Fruit fly (Drosophila melanogaster): ENCODE measurements around the gene CG14937.

The CG14937 gene

DNA sequence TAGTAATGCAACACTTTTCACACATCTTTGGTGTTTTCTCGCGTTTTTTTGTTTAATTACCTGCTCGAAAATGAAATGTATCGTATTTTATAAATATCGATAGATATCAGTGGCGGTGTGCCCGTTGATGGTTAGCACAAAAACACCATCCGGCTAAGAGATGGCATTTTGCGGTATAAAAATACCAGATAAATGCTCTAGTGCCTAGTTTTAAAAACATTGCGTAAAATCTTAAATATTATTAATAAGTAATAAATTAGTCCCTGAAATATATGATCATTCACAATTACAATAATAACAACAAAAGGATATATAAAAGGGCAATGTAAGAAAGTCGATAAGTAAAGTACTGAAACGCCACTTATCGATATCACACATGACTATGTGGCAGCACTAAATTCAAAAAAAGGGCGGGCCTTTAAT, 19.8 kb upstream of the CG14937 start, which contains the start of gene CycY (continued):
- TF ChIP-seq CG7987 (GFP tag; optimal IDR thresholded peaks at IDR 0.05) (no peak), Hmr (GFP tag; optimal IDR thresholded peaks at IDR 0.05) (peak; percentile 62), sens (GFP tag) (peak; percentile 80), CG9215 (GFP tag; IDR thresholded peaks at IDR 0.05) (no peak), amos (GFP tag; IDR thresholded peaks at IDR 0.05; ENCODE audit: partially characterized antibody) (peak; percentile 68), unpg (GFP tag; optimal IDR thresholded peaks at IDR 0.05) (peak; percentile 8), luna (GFP tag; optimal IDR thresholded peaks at IDR 0.05) (no peak), gce (GFP tag; IDR thresholded peaks at IDR 0.05) (no peak), fd102C (GFP tag; optimal IDR thresholded peaks at IDR 0.05) (no peak), bowl (GFP tag; IDR thresholded peaks at IDR 0.05) (no peak), sisA (GFP tag; IDR thresholded peaks at IDR 0.05) (no peak), grau (tag; optimal IDR thresholded peaks at IDR 0.05) (peak; percentile 24), hkb (optimal IDR thresholded peaks at IDR 0.05) (no peak), hkb (GFP tag; IDR thresholded peaks at IDR 0.05) (no peak), CG42726 (GFP tag; IDR thresholded peaks at IDR 0.05; ENCODE audit: partially characterized antibody) (no peak), CG3065 (GFP tag; optimal IDR thresholded peaks at IDR 0.05) (no peak), bcd (GFP tag; optimal IDR thresholded peaks at IDR 0.05) (no peak), dysf (GFP tag; IDR thresholded peaks at IDR 0.05) (no peak), CG1647 (GFP tag; optimal IDR thresholded peaks at IDR 0.05) (no peak), CG1529 (GFP tag; optimal IDR thresholded peaks at IDR 0.05) (no peak), CG3995 (GFP tag; optimal IDR thresholded peaks at IDR 0.05) (no peak), CG17912 (GFP tag; optimal IDR thresholded peaks at IDR 0.05) (no peak), Sox102F (GFP tag; optimal IDR thresholded peaks at IDR 0.05) (peak; percentile 26), ken (GFP tag; IDR thresholded peaks at IDR 0.05) (no peak), ems (GFP tag; optimal IDR thresholded peaks at IDR 0.05) (no peak), lmd (GFP tag; IDR thresholded peaks at IDR 0.05) (no peak), CG34224 (GFP tag; IDR thresholded peaks at IDR 0.05; ENCODE audit: partially characterized antibody) (peak; percentile 74; the same call in 2 of the 3 replicates), CG12769 (tag; optimal IDR thresholded peaks at IDR 0.05) (no peak), CG32772 (GFP tag; IDR thresholded peaks at IDR 0.05) (no peak), tna (GFP tag; IDR thresholded peaks at IDR 0.05; ENCODE audit: partially characterized antibody) (no peak), Xbp1 (GFP tag; optimal IDR thresholded peaks at IDR 0.05) (peak; percentile 34), jigr1 (GFP tag; IDR thresholded peaks at IDR 0.05) (no peak), BtbVII (GFP tag; optimal IDR thresholded peaks at IDR 0.05) (no peak), scrt (GFP tag; optimal IDR thresholded peaks at IDR 0.05) (no peak), nmo (GFP tag; optimal IDR thresholded peaks at IDR 0.05) (peak; percentile 62), CG4730 (GFP tag; IDR thresholded peaks at IDR 0.05) (no peak), nom (GFP tag; optimal IDR thresholded peaks at IDR 0.05) (no peak), Dbx (GFP tag; IDR thresholded peaks at IDR 0.05) (no peak), dmrt99B (tag; optimal IDR thresholded peaks at IDR 0.05) (no peak), pho (GFP tag; optimal IDR thresholded peaks at IDR 0.05) (no peak), Hmx (GFP tag; optimal IDR thresholded peaks at IDR 0.05) (no peak), sob (GFP tag; IDR thresholded peaks at IDR 0.05) (no peak), CG12391 (tag; optimal IDR thresholded peaks at IDR 0.05) (peak; percentile 80), zen2 (GFP tag; IDR thresholded peaks at IDR 0.05; ENCODE audit: partially characterized antibody) (no peak), Atf-2 (GFP tag; optimal IDR thresholded peaks at IDR 0.05) (no peak), CG1832 (GFP tag; optimal IDR thresholded peaks at IDR 0.05) (no peak), lola (GFP tag; optimal IDR thresholded peaks at IDR 0.05) (no peak), vvl (GFP tag; IDR thresholded peaks at IDR 0.05) (no peak), CG31388 (GFP tag; optimal IDR thresholded peaks at IDR 0.05) (no peak), Fer1 (GFP tag; optimal IDR thresholded peaks at IDR 0.05) (no peak), Gug (GFP tag; IDR thresholded peaks at IDR 0.05) (no peak), wor (GFP tag; IDR thresholded peaks at IDR 0.05) (no peak)
